Worm (Caenorhabditis elegans) whole organism, L4 larva: ENCODE measurements around the gene K09G1.2.

Source experiments
- T26A8.4 ChIP-seq: fragments of 200-800 bp; sonication (Bioruptor generic); IDR thresholded peaks from 2 replicates; pipeline ENCODE4 v1.3.6; 2022; ENCODE audit warnings: missing genetic modification characterization, missing compliant biosample characterization
- aha-1 ChIP-seq: fragments of 150-350 bp; peaks from one replicate; lab custom pipeline; 2014; ENCODE audit warnings: missing biosample characterization, missing genetic modification characterization
- arid-1 ChIP-seq: fragments of 200-800 bp; sonication (Bioruptor generic); conservative IDR thresholded peaks from 2 replicates; pipeline ENCODE4 v1.3.6; 2022; ENCODE audit warnings: missing genetic modification reagents, missing genetic modification characterization, missing compliant biosample characterization
- ctbp-1 ChIP-seq: fragments of 200-800 bp; sonication (Bioruptor generic); IDR thresholded peaks from 2 replicates; pipeline ENCODE4 v1.3.6; 2022; ENCODE audit warnings: missing genetic modification reagents, missing genetic modification characterization, missing compliant biosample characterization
- daf-12 ChIP-seq: fragments of 150-350 bp; optimal IDR thresholded peaks from 2 replicates; lab custom pipeline; 2014; ENCODE audit warnings: missing biosample characterization, missing genetic modification reagents, missing genetic modification characterization
- daf-8 ChIP-seq: fragments of 200-800 bp; sonication (Bioruptor generic); IDR thresholded peaks from 2 replicates; pipeline ENCODE4 v1.3.6; 2022; ENCODE audit warnings: missing genetic modification characterization, missing compliant biosample characterization
- dpl-1 ChIP-seq: fragments of 150-350 bp; optimal IDR thresholded peaks from 2 replicates; lab custom pipeline; 2014; ENCODE audit warnings: missing biosample characterization, missing genetic modification reagents, missing genetic modification characterization
- dve-1 ChIP-seq: sonication (generic microtip); optimal IDR thresholded peaks from 2 replicates; lab custom pipeline; 2017; ENCODE audit warnings: antibody characterized with exemption, mild to moderate bottlenecking, missing genetic modification characterization, missing compliant biosample characterization; ENCODE audit not compliant: insufficient read depth
- egl-43 ChIP-seq: fragments of 200-800 bp; sonication (Bioruptor generic); IDR thresholded peaks from 2 replicates; pipeline ENCODE4 v1.3.6; 2022; ENCODE audit warnings: missing genetic modification reagents, missing genetic modification characterization, missing compliant biosample characterization
- fkh-10 ChIP-seq: fragments of 150-350 bp; optimal IDR thresholded peaks from 2 replicates; lab custom pipeline; 2014; ENCODE audit warnings: missing biosample characterization, missing genetic modification reagents, missing genetic modification characterization
- gei-8 ChIP-seq: fragments of 200-800 bp; sonication (Bioruptor generic); optimal IDR thresholded peaks from 2 replicates; lab custom pipeline; 2018; ENCODE audit warnings: mild to moderate bottlenecking, missing genetic modification characterization, missing compliant biosample characterization
- hlh-30 ChIP-seq: sonication (generic microtip); optimal IDR thresholded peaks from 2 replicates; lab custom pipeline; 2017; ENCODE audit warnings: antibody characterized with exemption, mild to moderate bottlenecking, missing genetic modification characterization, missing compliant biosample characterization; ENCODE audit not compliant: insufficient read depth
- hmg-1.1 ChIP-seq: fragments of 200-800 bp; sonication (Bioruptor generic); IDR thresholded peaks from 2 replicates; pipeline ENCODE4 v1.3.6; 2022; ENCODE audit warnings: missing genetic modification reagents, missing genetic modification characterization, missing compliant biosample characterization
- lin-1 ChIP-seq: fragments of 200-800 bp; sonication (Bioruptor generic); IDR thresholded peaks from 2 replicates; pipeline ENCODE4 v1.3.6; 2022; ENCODE audit warnings: missing genetic modification reagents, missing genetic modification characterization, missing compliant biosample characterization
- lin-29 ChIP-seq: fragments of 200-800 bp; sonication (Bioruptor generic); IDR thresholded peaks from 2 replicates; pipeline ENCODE4 v1.3.6; 2022; ENCODE audit warnings: missing genetic modification reagents, missing genetic modification characterization, missing compliant biosample characterization
- mdt-29 ChIP-seq: fragments of 200-800 bp; sonication (Bioruptor generic); IDR thresholded peaks from 2 replicates; pipeline ENCODE4 v1.3.6; 2022; ENCODE audit warnings: missing genetic modification reagents, missing genetic modification characterization, missing compliant biosample characterization
- mep-1 ChIP-seq: fragments of 150-350 bp; sonication (generic microtip); optimal IDR thresholded peaks from 3 replicates; lab custom pipeline; 2014; ENCODE audit warnings: missing biosample characterization, missing genetic modification characterization
- mes-2 ChIP-seq: sonication (generic microtip); optimal IDR thresholded peaks from 2 replicates; lab custom pipeline; 2016; ENCODE audit warnings: missing genotype, mild to moderate bottlenecking, missing genetic modification characterization, missing compliant biosample characterization; ENCODE audit not compliant: poor library complexity, severe bottlenecking
- nhr-102 ChIP-seq: sonication (generic microtip); optimal IDR thresholded peaks from 2 replicates; lab custom pipeline; 2016; ENCODE audit warnings: mild to moderate bottlenecking, missing genetic modification characterization, moderate library complexity, missing compliant biosample characterization
- nhr-111 ChIP-seq: fragments of 200-800 bp; sonication (Bioruptor generic); optimal IDR thresholded peaks from 2 replicates; lab custom pipeline; 2018; ENCODE audit warnings: mild to moderate bottlenecking, missing genetic modification characterization, missing compliant biosample characterization
- nhr-28 ChIP-seq: fragments of 150-350 bp; optimal IDR thresholded peaks from 2 replicates; lab custom pipeline; 2014; ENCODE audit warnings: missing biosample characterization, missing genetic modification characterization
- nhr-6 ChIP-seq: fragments of 150-350 bp; optimal IDR thresholded peaks from 2 replicates; lab custom pipeline; 2014; ENCODE audit warnings: missing biosample characterization, missing genetic modification characterization
- nhr-77 ChIP-seq: fragments of 150-350 bp; optimal IDR thresholded peaks from 2 replicates; lab custom pipeline; 2014; ENCODE audit warnings: missing biosample characterization, missing genetic modification characterization
- pha-4 ChIP-seq, 2 experiments: fragments of 150-350 bp in 1 of 2; fragments of 200-800 bp in 1 of 2; sonication (Bioruptor generic) in 1 of 2; IDR thresholded peaks in 1 of 2; optimal IDR thresholded peaks in 1 of 2; 2 replicates each; pipeline versions ENCODE4 v1.3.6 to Lab custom; 2014 to 2022; ENCODE audit warnings: missing genetic modification characterization in 2 of 2, missing genetic modification reagents in 2 of 2, missing biosample characterization in 1 of 2, missing compliant biosample characterization in 1 of 2
- snpc-1.2 ChIP-seq: fragments of 200-800 bp; sonication (Bioruptor generic); IDR thresholded peaks from 2 replicates; pipeline ENCODE4 v1.3.6; 2022; ENCODE audit warnings: missing genetic modification reagents, missing genetic modification characterization, missing compliant biosample characterization
- spr-1 ChIP-seq: sonication (generic microtip); optimal IDR thresholded peaks from 2 replicates; lab custom pipeline; 2016; ENCODE audit warnings: mild to moderate bottlenecking, missing genetic modification characterization, missing compliant biosample characterization
- unc-130 ChIP-seq: sonication (generic microtip); optimal IDR thresholded peaks from 2 replicates; lab custom pipeline; 2016; ENCODE audit warnings: missing genetic modification reagents, missing genetic modification characterization, missing compliant biosample characterization
- unc-62 ChIP-seq, 3 experiments: fragments of 150-350 bp in 1 of 3; sonication (generic microtip); optimal IDR thresholded peaks in 2 of 3; peaks in 1 of 3; 1 replicate in 1 of 3; 2 replicates in 2 of 3; lab custom pipeline; 2014 to 2017; ENCODE audit warnings: missing biosample characterization in 3 of 3, missing genetic modification characterization in 3 of 3, missing genetic modification reagents in 3 of 3, missing genotype in 1 of 3
- vab-7 ChIP-seq: fragments of 200-800 bp; sonication (Bioruptor generic); IDR thresholded peaks from 2 replicates; pipeline ENCODE4 v1.3.6; 2022; ENCODE audit warnings: missing genetic modification reagents, missing genetic modification characterization, missing compliant biosample characterization
- ztf-7 ChIP-seq: fragments of 150-350 bp; optimal IDR thresholded peaks from 2 replicates; lab custom pipeline; 2014; ENCODE audit warnings: missing biosample characterization, missing genetic modification characterization

K09G1.2 gene

ce11 chrV:9570197-9570596 lies 20.2 kb upstream of the K09G1.2 start, which contains the start of gene F25B3.5:
Gene F25B3.5 (minus strand): TSS chrV:9570297.
- no peak for TF ChIP-seq daf-12 (tag; lab: Kevin White, UChicago)
- peak; percentile 86 for TF ChIP-seq aha-1 (tag; lab: Kevin White, UChicago)
- TF ChIP-seq lin-1 (GFP tag; lab: Robert Waterston, UW), result no peak
- peak; percentile 11 for TF ChIP-seq dve-1
- TF ChIP-seq vab-7, result no peak

- TF ChIP-seq dve-1 (peak; percentile 63), hmg-1.1 (no peak), nhr-77 (tag; lab: Kevin White, UChicago) (no peak), ztf-7 (tag; lab: Kevin White, UChicago) (peak; percentile 32)
Measured at ce11 chrV:9571056-9571455, 19.4 kb upstream of the K09G1.2 start.

DNA sequence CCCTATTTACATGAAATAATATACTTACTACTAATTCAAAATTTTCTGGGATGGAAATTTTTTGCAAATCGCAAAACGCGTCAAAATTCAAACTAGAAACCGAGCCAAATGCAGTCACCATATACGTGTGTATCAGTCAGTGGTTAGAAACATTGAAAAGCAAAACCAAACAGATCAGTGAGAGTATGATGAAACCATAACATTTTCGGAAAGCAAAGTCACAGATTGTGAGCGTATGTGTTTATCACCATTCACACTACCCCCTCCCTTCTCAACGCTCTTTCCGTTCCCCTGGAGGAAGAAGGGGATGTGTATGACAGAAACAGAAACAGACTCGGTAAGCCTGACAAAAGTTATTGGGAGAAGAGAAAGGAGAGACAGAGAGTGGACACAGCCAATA lies 18.7 kb upstream of the K09G1.2 start:
- TF ChIP-seq egl-43 (GFP tag; lab: Robert Waterston, UW) (no peak), nhr-28 (tag; lab: Kevin White, UChicago) (no peak), arid-1 (no peak), spr-1 (tag; lab: Kevin White, UChicago) (no peak), unc-62 (GFP tag; optimal IDR thresholded peaks at IDR 0.05 in 1 of 2; lab: Kevin White, UChicago) (peak in 1 of 2 experiments; percentile 92), unc-62 (tag; optimal IDR thresholded peaks at IDR 0.05; lab: Kevin White, UChicago) (no peak), hmg-1.1 (no peak), dve-1 (peak; percentile 50), nhr-6 (tag; lab: Kevin White, UChicago) (no peak), T26A8.4 (GFP tag; lab: Robert Waterston, UW) (no peak), dpl-1 (GFP tag; lab: Kevin White, UChicago) (no peak), lin-29 (no peak), unc-130 (no peak), snpc-1.2 (GFP tag; lab: Robert Waterston, UW) (no peak), daf-8 (GFP tag; lab: Robert Waterston, UW) (no peak), aha-1 (tag; lab: Kevin White, UChicago) (no peak), fkh-10 (no peak)

- no peak for TF ChIP-seq gei-8 (GFP tag; lab: Kevin White, UChicago)
- TF ChIP-seq ctbp-1 (GFP tag; lab: Robert Waterston, UW), result no peak
Measured at ce11 chrV:9576991-9577390, 13.4 kb upstream of the K09G1.2 start, which contains the start of gene F25B3.2. Gene F25B3.2 (plus strand): TSS chrV:9577291.

DNA sequence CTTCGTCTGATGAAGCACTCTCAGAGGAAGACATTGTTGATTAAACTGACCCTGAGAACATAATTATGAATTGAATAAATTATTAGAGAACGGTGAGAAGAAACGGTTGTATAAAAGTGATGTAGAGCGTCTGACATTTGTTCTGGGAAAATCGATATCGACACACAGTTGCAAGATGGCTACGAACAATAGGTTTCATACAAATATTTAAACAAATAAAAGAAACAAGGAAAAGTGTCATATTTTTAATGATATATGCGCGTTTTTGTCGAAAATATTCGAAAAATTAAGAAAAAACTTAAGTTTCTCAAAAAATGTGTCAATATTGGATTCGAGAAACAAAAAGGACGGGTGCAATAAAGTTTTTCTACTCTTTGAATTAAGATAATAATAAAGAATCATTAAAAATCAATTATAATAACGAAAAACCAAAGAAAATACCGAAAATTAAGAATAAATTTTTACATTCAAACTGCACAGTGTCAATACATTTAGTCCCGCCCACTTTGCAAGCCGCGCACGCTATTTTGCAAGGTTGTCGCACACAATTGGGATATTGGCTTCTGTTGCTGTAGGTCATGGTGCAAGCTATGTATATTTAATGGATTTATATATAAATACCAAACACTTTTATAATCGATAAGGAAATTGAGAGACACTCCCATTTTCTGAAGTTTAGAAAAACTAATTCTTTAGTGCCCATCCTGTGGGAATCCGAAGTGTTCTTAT lies 7.7 kb upstream of the K09G1.2 start, which contains the start of gene rtfo-1:
Gene rtfo-1 (minus strand): TSS at position 51 of the 729 bp plus-strand sequence.
- TF ChIP-seq hlh-30 (tag; lab: Kevin White, UChicago), result peak; percentile 12
- peak; percentile 58 for TF ChIP-seq mep-1 (tag; lab: Kevin White, UChicago)
- peak; percentile 25 for TF ChIP-seq nhr-6 (tag; lab: Kevin White, UChicago)
- TF ChIP-seq nhr-102 (tag; lab: Kevin White, UChicago), result peak; percentile 8
- peak; percentile 5 for TF ChIP-seq unc-130
- no peak for TF ChIP-seq pha-4 (GFP tag; IDR thresholded peaks at IDR 0.05; lab: Robert Waterston, UW)
- peak; percentile 24 for TF ChIP-seq pha-4 (tag; optimal IDR thresholded peaks at IDR 0.05; lab: Kevin White, UChicago)
- TF ChIP-seq gei-8 (GFP tag; lab: Kevin White, UChicago), result no peak
- peak; percentile 52; the same call in 1 of the 2 replicates for TF ChIP-seq hmg-1.1
- TF ChIP-seq spr-1 (tag; lab: Kevin White, UChicago), result peak; percentile 45
- peak; percentile 32 for TF ChIP-seq dpl-1 (GFP tag; lab: Kevin White, UChicago)
- TF ChIP-seq mdt-29 (GFP tag; lab: Robert Waterston, UW), result no peak
- no peak for TF ChIP-seq nhr-111 (GFP tag; lab: Kevin White, UChicago)
- TF ChIP-seq mes-2, result peak; percentile 86
